Worm (Caenorhabditis elegans) whole organism, midembryonic: Measurements from ENCODE around the gene E04D5.4.

Source experiments
- T22C8.4 ChIP-seq: fragments of 200-800 bp; sonication (Bioruptor generic); IDR thresholded peaks from 2 replicates; pipeline ENCODE4 v1.3.6; 2022; ENCODE audit warnings: missing genetic modification characterization, missing compliant biosample characterization
- flt-1 ChIP-seq: fragments of 200-800 bp; sonication (Bioruptor generic); IDR thresholded peaks from 2 replicates; pipeline ENCODE4 v1.3.6; 2022; ENCODE audit warnings: missing genetic modification characterization, missing compliant biosample characterization
- klf-2 ChIP-seq: fragments of 200-800 bp; sonication (Bioruptor generic); conservative IDR thresholded peaks from 2 replicates; pipeline ENCODE4 v1.3.6; 2022; ENCODE audit warnings: missing genetic modification reagents, missing genetic modification characterization, missing compliant biosample characterization
- med-1 ChIP-seq: sonication (generic microtip); optimal IDR thresholded peaks from 2 replicates; lab custom pipeline; 2017; ENCODE audit warnings: missing genetic modification characterization, mild to moderate bottlenecking, missing compliant biosample characterization, antibody characterized with exemption, missing genetic modification reagents; ENCODE audit not compliant: insufficient read depth
- tab-1 ChIP-seq: fragments of 200-800 bp; sonication (Bioruptor generic); IDR thresholded peaks from 2 replicates; pipeline ENCODE4 v1.3.6; 2022; ENCODE audit warnings: missing genetic modification characterization, missing compliant biosample characterization
- ztf-23 ChIP-seq: fragments of 200-800 bp; sonication (Bioruptor generic); IDR thresholded peaks from 2 replicates; pipeline ENCODE4 v1.3.6; 2022; ENCODE audit warnings: missing genetic modification reagents, missing genetic modification characterization, missing compliant biosample characterization
- ztf-29 ChIP-seq: fragments of 200-800 bp; sonication (Bioruptor generic); IDR thresholded peaks from 2 replicates; pipeline ENCODE4 v1.3.6; 2022; ENCODE audit warnings: missing genetic modification reagents, missing genetic modification characterization, missing compliant biosample characterization

DNA sequence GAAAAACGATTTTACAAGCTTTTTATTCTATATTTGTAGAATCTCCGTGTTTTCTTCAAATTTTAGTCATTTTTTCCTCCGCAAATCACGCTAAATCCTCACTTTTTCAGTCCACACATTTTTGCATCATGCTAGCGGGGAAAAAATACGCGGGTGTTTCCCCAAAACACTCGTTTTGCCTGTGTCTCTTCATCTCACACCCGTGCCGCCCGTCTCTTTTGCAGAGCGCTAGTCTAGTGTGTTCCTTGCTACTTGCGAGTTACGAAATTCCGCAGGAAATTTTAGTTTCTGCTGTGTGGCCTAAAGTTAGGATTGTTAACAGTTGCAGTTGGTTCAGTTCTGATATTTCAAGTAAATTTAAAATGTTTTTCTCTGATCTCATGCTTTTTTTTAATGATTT is 5.7 kb downstream of the E04D5.4 start:
- TF ChIP-seq ztf-29 (GFP tag; lab: Robert Waterston, UW) = no peak
- no peak for TF ChIP-seq tab-1 (GFP tag; lab: Robert Waterston, UW)
- no peak for TF ChIP-seq T22C8.4
- TF ChIP-seq ztf-23 (GFP tag; lab: Robert Waterston, UW) = no peak
- no peak for TF ChIP-seq med-1 (GFP tag; lab: Kevin White, UChicago)
- TF ChIP-seq flt-1 (GFP tag; lab: Robert Waterston, UW) = no peak
- TF ChIP-seq klf-2 (GFP tag; lab: Robert Waterston, UW) = no peak
